Worm (Caenorhabditis elegans) whole organism, L2 larva: Measurements from ENCODE around the gene K06H7.7.

Source experiments
- C34F6.9 ChIP-seq: fragments of 150-350 bp; optimal IDR thresholded peaks from 2 replicates; lab custom pipeline; 2014; ENCODE audit warnings: missing biosample characterization, missing genetic modification characterization
- F13H6.1 ChIP-seq: sonication (generic microtip); optimal IDR thresholded peaks from 2 replicates; lab custom pipeline; 2016; ENCODE audit warnings: missing genetic modification characterization, missing compliant biosample characterization
- R02D3.7 ChIP-seq: fragments of 150-350 bp; optimal IDR thresholded peaks from 2 replicates; lab custom pipeline; 2014; ENCODE audit warnings: missing biosample characterization, missing genetic modification characterization
- Y55F3AM.14 ChIP-seq: fragments of 200-800 bp; sonication (Bioruptor generic); optimal IDR thresholded peaks from 2 replicates; lab custom pipeline; 2018; ENCODE audit warnings: mild to moderate bottlenecking, missing genetic modification characterization, missing compliant biosample characterization
- ZK546.5 ChIP-seq: sonication (generic microtip); optimal IDR thresholded peaks from 2 replicates; lab custom pipeline; 2017; ENCODE audit warnings: missing biosample characterization, missing genetic modification characterization
- alr-1 ChIP-seq: fragments of 150-350 bp; optimal IDR thresholded peaks from 2 replicates; lab custom pipeline; 2014; ENCODE audit warnings: missing biosample characterization, missing genetic modification characterization
- aly-2 ChIP-seq: fragments of 150-350 bp; optimal IDR thresholded peaks from 2 replicates; lab custom pipeline; 2014; ENCODE audit warnings: missing biosample characterization, missing genetic modification characterization
- ama-1 ChIP-seq: fragments of 150-350 bp; optimal IDR thresholded peaks from 2 replicates; lab custom pipeline; 2018; ENCODE audit warnings: inconsistent platforms
- blmp-1 ChIP-seq: sonication (generic microtip); optimal IDR thresholded peaks from 2 replicates; lab custom pipeline; 2017; ENCODE audit warnings: missing genetic modification characterization, mild to moderate bottlenecking, missing compliant biosample characterization, antibody characterized with exemption, moderate library complexity; ENCODE audit not compliant: insufficient read depth
- ceh-16 ChIP-seq: fragments of 150-350 bp; optimal IDR thresholded peaks from 2 replicates; lab custom pipeline; 2014; ENCODE audit warnings: missing biosample characterization, missing genetic modification characterization
- ceh-82 ChIP-seq: fragments of 150-350 bp; optimal IDR thresholded peaks from 2 replicates; lab custom pipeline; 2014; ENCODE audit warnings: missing biosample characterization, missing genetic modification characterization
- crh-2 ChIP-seq: sonication (generic microtip); optimal IDR thresholded peaks from 2 replicates; lab custom pipeline; 2017; ENCODE audit warnings: missing biosample characterization, missing genetic modification characterization
- dmd-4 ChIP-seq: sonication (generic microtip); optimal IDR thresholded peaks from 2 replicates; lab custom pipeline; 2017; ENCODE audit warnings: missing biosample characterization, missing genetic modification characterization
- egl-27 ChIP-seq: sonication (generic microtip); optimal IDR thresholded peaks from 3 replicates; lab custom pipeline; 2017; ENCODE audit warnings: missing biosample characterization, missing genetic modification reagents, missing genetic modification characterization
- fos-1 ChIP-seq: fragments of 150-350 bp; optimal IDR thresholded peaks from 2 replicates; lab custom pipeline; 2014; ENCODE audit warnings: missing biosample characterization, missing genetic modification characterization
- gmeb-1 ChIP-seq: fragments of 150-350 bp; optimal IDR thresholded peaks from 2 replicates; lab custom pipeline; 2014; ENCODE audit warnings: missing biosample characterization, missing genetic modification characterization
- lin-13 ChIP-seq: fragments of 150-350 bp; optimal IDR thresholded peaks from 2 replicates; lab custom pipeline; 2014; ENCODE audit warnings: missing biosample characterization, missing genetic modification reagents, missing genetic modification characterization
- lin-39 ChIP-seq: fragments of 150-350 bp; optimal IDR thresholded peaks from 2 replicates; lab custom pipeline; 2014; ENCODE audit warnings: missing biosample characterization, missing genetic modification reagents, missing genetic modification characterization
- lsy-2 ChIP-seq, 2 experiments: fragments of 150-350 bp in 1 of 2; sonication (generic microtip) in 1 of 2; optimal IDR thresholded peaks; 2 replicates each; lab custom pipeline; 2014 to 2017; ENCODE audit warnings: missing biosample characterization in 2 of 2, missing genetic modification characterization in 2 of 2
- mab-5 ChIP-seq: fragments of 150-350 bp; optimal IDR thresholded peaks from 2 replicates; lab custom pipeline; 2014; ENCODE audit warnings: missing biosample characterization, missing genetic modification characterization
- mbf-1 ChIP-seq: sonication (generic microtip); optimal IDR thresholded peaks from 2 replicates; lab custom pipeline; 2017; ENCODE audit warnings: missing biosample characterization, missing genetic modification characterization
- mdl-1 ChIP-seq, 2 experiments: fragments of 150-350 bp in 1 of 2; sonication (generic microtip) in 1 of 2; optimal IDR thresholded peaks; 2 replicates each; lab custom pipeline; 2017; ENCODE audit warnings: missing biosample characterization in 2 of 2, missing genetic modification characterization in 2 of 2
- nhr-10 ChIP-seq: sonication (generic microtip); optimal IDR thresholded peaks from 2 replicates; lab custom pipeline; 2017; ENCODE audit warnings: missing biosample characterization, missing genetic modification characterization
- nhr-11 ChIP-seq: fragments of 150-350 bp; optimal IDR thresholded peaks from 2 replicates; lab custom pipeline; 2014; ENCODE audit warnings: missing biosample characterization, missing genetic modification characterization
- nhr-12 ChIP-seq: fragments of 150-350 bp; optimal IDR thresholded peaks from 2 replicates; lab custom pipeline; 2014; ENCODE audit warnings: missing biosample characterization, missing genetic modification characterization
- nhr-129 ChIP-seq: fragments of 150-350 bp; optimal IDR thresholded peaks from 2 replicates; lab custom pipeline; 2014; ENCODE audit warnings: missing biosample characterization, missing genetic modification characterization
- nhr-21 ChIP-seq: fragments of 150-350 bp; optimal IDR thresholded peaks from 2 replicates; lab custom pipeline; 2014; ENCODE audit warnings: missing biosample characterization, missing genetic modification characterization
- nhr-23 ChIP-seq: fragments of 150-350 bp; optimal IDR thresholded peaks from 2 replicates; lab custom pipeline; 2014; ENCODE audit warnings: missing biosample characterization, missing genetic modification reagents, missing genetic modification characterization
- nhr-237 ChIP-seq: fragments of 150-350 bp; optimal IDR thresholded peaks from 2 replicates; lab custom pipeline; 2014; ENCODE audit warnings: missing biosample characterization, missing genetic modification characterization
- nhr-25 ChIP-seq: fragments of 150-350 bp; sonication (generic microtip); optimal IDR thresholded peaks from 3 replicates; lab custom pipeline; 2014; ENCODE audit warnings: missing biosample characterization, missing genetic modification characterization
- nhr-6 ChIP-seq: fragments of 150-350 bp; optimal IDR thresholded peaks from 2 replicates; lab custom pipeline; 2014; ENCODE audit warnings: missing biosample characterization, missing genetic modification characterization
- nhr-77 ChIP-seq: fragments of 150-350 bp; optimal IDR thresholded peaks from 2 replicates; lab custom pipeline; 2014; ENCODE audit warnings: missing biosample characterization, missing genetic modification characterization
- peb-1 ChIP-seq: fragments of 150-350 bp; optimal IDR thresholded peaks from 2 replicates; lab custom pipeline; 2014; ENCODE audit warnings: missing biosample characterization, missing genetic modification characterization
- sem-4 ChIP-seq: fragments of 150-350 bp; optimal IDR thresholded peaks from 2 replicates; lab custom pipeline; 2014; ENCODE audit warnings: missing biosample characterization, missing genetic modification reagents, missing genetic modification characterization
- skn-1 ChIP-seq: sonication (generic microtip); optimal IDR thresholded peaks from 2 replicates; lab custom pipeline; 2017; ENCODE audit warnings: missing biosample characterization, missing genetic modification characterization
- sma-3 ChIP-seq: sonication (generic microtip); optimal IDR thresholded peaks from 2 replicates; lab custom pipeline; 2016; ENCODE audit warnings: missing genetic modification reagents, missing genetic modification characterization, missing compliant biosample characterization
- sma-9 ChIP-seq, 2 experiments: fragments of 150-350 bp in 1 of 2; sonication (generic microtip) in 1 of 2; optimal IDR thresholded peaks; 2 replicates each; lab custom pipeline; 2014 to 2016; ENCODE audit warnings: missing genetic modification characterization in 2 of 2, mild to moderate bottlenecking in 1 of 2, missing biosample characterization in 1 of 2, missing compliant biosample characterization in 1 of 2, missing genetic modification reagents in 1 of 2, moderate library complexity in 1 of 2
- snpc-4 ChIP-seq: fragments of 150-350 bp; optimal IDR thresholded peaks from 2 replicates; lab custom pipeline; 2014; ENCODE audit warnings: missing biosample characterization, missing genetic modification characterization
- unc-39 ChIP-seq: fragments of 150-350 bp; optimal IDR thresholded peaks from 2 replicates; lab custom pipeline; 2014; ENCODE audit warnings: missing biosample characterization, missing genetic modification characterization
- unc-55 ChIP-seq: fragments of 150-350 bp; sonication (generic microtip); optimal IDR thresholded peaks from 3 replicates; lab custom pipeline; 2014; ENCODE audit warnings: missing biosample characterization, missing genetic modification reagents, missing genetic modification characterization
- unc-62 ChIP-seq: fragments of 150-350 bp; optimal IDR thresholded peaks from 2 replicates; lab custom pipeline; 2014; ENCODE audit warnings: missing biosample characterization, missing genetic modification reagents, missing genetic modification characterization
- zag-1 ChIP-seq: fragments of 150-350 bp; optimal IDR thresholded peaks from 2 replicates; lab custom pipeline; 2014; ENCODE audit warnings: missing biosample characterization, missing genetic modification characterization
- ztf-1 ChIP-seq: fragments of 200-800 bp; sonication (Bioruptor generic); conservative IDR thresholded peaks from 2 replicates; pipeline ENCODE4 v1.3.6; 2022; ENCODE audit warnings: missing genetic modification characterization, missing compliant biosample characterization
- ztf-11 ChIP-seq: sonication (generic microtip); optimal IDR thresholded peaks from 2 replicates; lab custom pipeline; 2017; ENCODE audit warnings: missing biosample characterization, missing genetic modification characterization

The K06H7.7 gene

ce11 chrIII:8108490-8108889 is 23.2 kb upstream of the K06H7.7 start, which contains the start of gene C14B9.3:
Gene C14B9.3, plus strand, starts transcription at chrIII:8108790.
- TF ChIP-seq nhr-237 (tag; lab: Kevin White, UChicago) (no peak), sem-4 (no peak), F13H6.1 (tag; lab: Kevin White, UChicago) (no peak), peb-1 (tag; lab: Kevin White, UChicago) (no peak), unc-55 (GFP tag; lab: Kevin White, UChicago) (no peak)

- TF ChIP-seq sma-9 (GFP tag; optimal IDR thresholded peaks at IDR 0.05; lab: Kevin White, UChicago), result peak; percentile 57
- TF ChIP-seq sma-9 (tag; optimal IDR thresholded peaks at IDR 0.05; lab: Kevin White, UChicago), result no peak
- TF ChIP-seq zag-1 (tag; lab: Kevin White, UChicago), result peak; percentile 20
- peak; percentile 32 for TF ChIP-seq Y55F3AM.14
- peak; percentile 31 for TF ChIP-seq gmeb-1 (tag; lab: Kevin White, UChicago)
- peak; percentile 75 for TF ChIP-seq nhr-129 (tag; lab: Kevin White, UChicago)
- peak; percentile 10 for TF ChIP-seq fos-1 (tag; lab: Kevin White, UChicago)
- no peak for TF ChIP-seq nhr-25
- peak; percentile 36 to 57 for TF ChIP-seq lsy-2 (tag; optimal IDR thresholded peaks at IDR 0.05; lab: Kevin White, UChicago)
- TF ChIP-seq alr-1, result no peak
- peak; percentile 49 for TF ChIP-seq C34F6.9 (tag; lab: Kevin White, UChicago)
- no peak for TF ChIP-seq ceh-16 (tag; lab: Kevin White, UChicago)
- no peak for TF ChIP-seq sem-4
- TF ChIP-seq unc-39 (tag; lab: Kevin White, UChicago), result no peak
- no peak for TF ChIP-seq nhr-12 (tag; lab: Kevin White, UChicago)
- peak; percentile 28 for TF ChIP-seq F13H6.1 (tag; lab: Kevin White, UChicago)
- peak; percentile 40 for TF ChIP-seq sma-3 (GFP tag; lab: Kevin White, UChicago)
- peak; percentile 84 for TF ChIP-seq unc-55 (GFP tag; lab: Kevin White, UChicago)
- TF ChIP-seq snpc-4 (tag; lab: Kevin White, UChicago), result no peak
These were observed 21.2 kb upstream of the K06H7.7 start for ce11 chrIII:8106476-8106875.

DNA sequence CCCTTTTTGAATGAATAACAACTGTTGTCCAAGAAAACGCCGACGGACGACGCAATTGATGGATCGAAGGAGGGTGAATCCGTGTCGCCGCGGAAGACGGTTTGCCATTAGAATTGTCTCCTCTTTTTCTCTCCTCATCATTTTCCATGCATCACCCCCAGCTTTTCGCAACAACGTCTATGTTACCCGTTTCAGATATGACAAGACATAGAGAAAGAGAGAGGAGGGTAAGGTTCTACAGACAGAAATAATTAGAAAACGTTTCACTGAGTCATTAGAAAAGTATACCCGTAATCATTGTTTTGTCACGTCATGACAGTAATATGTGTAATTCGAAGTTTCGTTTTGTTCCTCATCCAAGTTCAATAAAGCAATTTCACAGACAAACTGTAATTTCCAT is 20.5 kb upstream of the K06H7.7 start:
- no peak for TF ChIP-seq lin-13 (GFP tag; lab: Kevin White, UChicago)
- TF ChIP-seq ztf-1 (GFP tag; lab: Robert Waterston, UW), result no peak
- no peak for TF ChIP-seq nhr-25
- TF ChIP-seq nhr-21 (tag; lab: Kevin White, UChicago), result peak; percentile 3
- TF ChIP-seq nhr-12 (tag; lab: Kevin White, UChicago), result no peak
- TF ChIP-seq, all 48 proteins: peak for 1

DNA sequence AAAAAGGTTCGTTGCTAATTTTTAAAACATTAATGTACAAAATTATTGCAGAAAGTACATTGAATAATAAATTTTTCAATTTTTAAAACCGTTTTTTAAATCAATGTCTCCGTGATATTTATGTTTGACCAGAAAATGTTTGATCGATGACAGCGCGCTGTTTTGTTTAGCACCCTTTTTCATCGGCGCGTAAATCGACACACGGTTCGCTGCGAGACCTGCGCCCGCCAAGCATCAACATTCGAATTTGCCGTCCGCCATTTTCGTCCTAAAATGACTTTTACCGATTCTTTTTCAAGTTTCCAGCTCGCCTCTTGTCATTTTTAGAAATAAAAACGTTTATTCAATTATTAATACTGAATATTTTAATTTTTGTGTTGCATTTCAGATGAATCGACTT is 15.7 kb upstream of the K06H7.7 start, which contains the start of gene plk-1:
TSS of gene plk-1 (plus strand) at position 389 of the 400 bp plus-strand sequence.
- TF ChIP-seq Y55F3AM.14 (no peak), mbf-1 (no peak), sma-3 (GFP tag; lab: Kevin White, UChicago) (peak; percentile 2), dmd-4 (no peak), nhr-21 (tag; lab: Kevin White, UChicago) (no peak), snpc-4 (tag; lab: Kevin White, UChicago) (no peak), mab-5 (tag; lab: Kevin White, UChicago) (no peak), nhr-11 (no peak), nhr-129 (tag; lab: Kevin White, UChicago) (no peak), lin-13 (GFP tag; lab: Kevin White, UChicago) (no peak), nhr-6 (tag; lab: Kevin White, UChicago) (no peak), peb-1 (tag; lab: Kevin White, UChicago) (no peak), blmp-1 (tag; lab: Kevin White, UChicago) (no peak), unc-62 (GFP tag; lab: Kevin White, UChicago) (no peak), nhr-12 (tag; lab: Kevin White, UChicago) (no peak), nhr-237 (tag; lab: Kevin White, UChicago) (no peak), ama-1 (lab: Kevin White, UChicago) (no peak), alr-1 (no peak), C34F6.9 (tag; lab: Kevin White, UChicago) (peak; percentile 11), skn-1 (tag; lab: Kevin White, UChicago) (no peak), lsy-2 (tag; optimal IDR thresholded peaks at IDR 0.05; lab: Kevin White, UChicago) (peak in 1 of 2 experiments; percentile 57), F13H6.1 (tag; lab: Kevin White, UChicago) (no peak), lin-39 (tag; lab: Kevin White, UChicago) (no peak), zag-1 (tag; lab: Kevin White, UChicago) (no peak), ceh-82 (no peak), unc-55 (GFP tag; lab: Kevin White, UChicago) (no peak), crh-2 (tag; lab: Kevin White, UChicago) (peak; percentile 11), gmeb-1 (tag; lab: Kevin White, UChicago) (peak; percentile 72), ZK546.5 (tag; lab: Kevin White, UChicago) (no peak), aly-2 (no peak), nhr-10 (tag; lab: Kevin White, UChicago) (no peak), egl-27 (tag; lab: Kevin White, UChicago) (no peak), sma-9 (GFP tag; optimal IDR thresholded peaks at IDR 0.05; lab: Kevin White, UChicago) (no peak), sma-9 (tag; optimal IDR thresholded peaks at IDR 0.05; lab: Kevin White, UChicago) (no peak), mdl-1 (tag; optimal IDR thresholded peaks at IDR 0.05; lab: Kevin White, UChicago) (no peak), sem-4 (no peak), nhr-77 (tag; lab: Kevin White, UChicago) (no peak), nhr-23 (tag; lab: Kevin White, UChicago) (no peak), fos-1 (tag; lab: Kevin White, UChicago) (no peak), R02D3.7 (tag; lab: Kevin White, UChicago) (peak; percentile 55), ztf-11 (tag; lab: Kevin White, UChicago) (no peak), nhr-25 (no peak)
